Fruit fly (Drosophila melanogaster) whole organism, embryonic: ENCODE results near the gene jagn.

Experiments used
- Bdp1 ChIP-seq: fragments of 200-800 bp; sonication (Bioruptor generic); optimal IDR thresholded peaks from 3 replicates; lab custom pipeline; 2016; ENCODE audit warnings: missing biosample characterization, missing genetic modification characterization
- CG10147 ChIP-seq: fragments of 200-800 bp; sonication (Bioruptor generic); optimal IDR thresholded peaks from 2 replicates; lab custom pipeline; 2019; ENCODE audit warnings: missing biosample characterization, mild to moderate bottlenecking, missing genetic modification characterization, moderate library complexity
- CG10654 ChIP-seq: fragments of 200-800 bp; sonication (Bioruptor generic); optimal IDR thresholded peaks from 2 replicates; lab custom pipeline; 2016; ENCODE audit warnings: missing biosample characterization, missing genetic modification characterization
- CG11247 ChIP-seq: fragments of 200-800 bp; sonication (Bioruptor generic); IDR thresholded peaks from 2 replicates; pipeline ENCODE4 v1.3.6; 2022; ENCODE audit warnings: missing biosample characterization, missing genetic modification characterization
- CG13123 ChIP-seq: fragments of 200-800 bp; sonication (Bioruptor generic); optimal IDR thresholded peaks from 2 replicates; lab custom pipeline; 2016; ENCODE audit warnings: missing biosample characterization, missing genetic modification characterization
- CG13775 ChIP-seq: fragments of 200-800 bp; sonication (Bioruptor generic); optimal IDR thresholded peaks from 3 replicates; lab custom pipeline; 2017; ENCODE audit warnings: missing biosample characterization, mild to moderate bottlenecking, missing genetic modification characterization
- CG17359 ChIP-seq: fragments of 200-800 bp; sonication (Bioruptor generic); optimal IDR thresholded peaks from 3 replicates; lab custom pipeline; 2018; ENCODE audit warnings: missing biosample characterization, mild to moderate bottlenecking, missing genetic modification characterization, moderate library complexity
- CG17802 ChIP-seq: fragments of 200-800 bp; sonication (Bioruptor generic); optimal IDR thresholded peaks from 2 replicates; lab custom pipeline; 2018; ENCODE audit warnings: missing biosample characterization, mild to moderate bottlenecking, missing genetic modification characterization, moderate library complexity
- CG2116 ChIP-seq: fragments of 200-800 bp; sonication (Bioruptor generic); optimal IDR thresholded peaks from 3 replicates; lab custom pipeline; 2018; ENCODE audit warnings: missing biosample characterization, mild to moderate bottlenecking, missing genetic modification characterization
- CG2120 ChIP-seq: fragments of 200-800 bp; sonication (Bioruptor generic); optimal IDR thresholded peaks from 3 replicates; lab custom pipeline; 2016; ENCODE audit warnings: missing biosample characterization, missing genetic modification characterization
- CG2875 ChIP-seq: fragments of 200-800 bp; sonication (Bioruptor generic); optimal IDR thresholded peaks from 2 replicates; lab custom pipeline; 2017; ENCODE audit warnings: missing biosample characterization, mild to moderate bottlenecking, missing genetic modification characterization, missing genetic modification reagents
- CG3163 ChIP-seq: fragments of 200-800 bp; sonication (Bioruptor generic); optimal IDR thresholded peaks from 3 replicates; lab custom pipeline; 2016; ENCODE audit warnings: missing biosample characterization, missing genetic modification characterization
- CG32772 ChIP-seq: fragments of 200-800 bp; sonication (Bioruptor generic); IDR thresholded peaks from 2 replicates; pipeline ENCODE4 v1.3.6; 2022; ENCODE audit warnings: missing biosample characterization, missing genetic modification characterization
- CG4282 ChIP-seq: fragments of 200-800 bp; sonication (Bioruptor generic); optimal IDR thresholded peaks from 2 replicates; lab custom pipeline; 2016; ENCODE audit warnings: missing biosample characterization, missing genetic modification characterization
- CG4707 ChIP-seq: fragments of 200-800 bp; sonication (Bioruptor generic); optimal IDR thresholded peaks from 2 replicates; lab custom pipeline; 2018; ENCODE audit warnings: missing biosample characterization, mild to moderate bottlenecking, missing genetic modification characterization, moderate library complexity
- CG6689 ChIP-seq: fragments of 200-800 bp; sonication (Bioruptor generic); IDR thresholded peaks from 2 replicates; pipeline ENCODE4 v1.3.6; 2022; ENCODE audit warnings: missing biosample characterization, missing genetic modification characterization
- CG7357 ChIP-seq: fragments of 200-800 bp; sonication (Bioruptor generic); IDR thresholded peaks from 3 replicates; pipeline ENCODE4 v1.3.6; 2022; ENCODE audit warnings: missing biosample characterization, missing genetic modification characterization
- CG8388 ChIP-seq: fragments of 200-800 bp; sonication (Bioruptor generic); optimal IDR thresholded peaks from 2 replicates; lab custom pipeline; 2019; ENCODE audit warnings: missing biosample characterization, mild to moderate bottlenecking, missing genetic modification characterization, moderate library complexity
- CG8478 ChIP-seq: fragments of >200 bp; optimal IDR thresholded peaks from 2 replicates; lab custom pipeline; 2018
- CG9215 ChIP-seq: fragments of 200-800 bp; sonication (Bioruptor generic); IDR thresholded peaks from 2 replicates; pipeline ENCODE4 v1.3.6; 2022; ENCODE audit warnings: missing biosample characterization, missing genetic modification characterization
- CG9437 ChIP-seq: fragments of 200-800 bp; sonication (Bioruptor generic); optimal IDR thresholded peaks from 2 replicates; lab custom pipeline; 2018; ENCODE audit warnings: missing biosample characterization, mild to moderate bottlenecking, missing genetic modification characterization
- CG9609 ChIP-seq: fragments of 200-800 bp; sonication (Bioruptor generic); optimal IDR thresholded peaks from 3 replicates; lab custom pipeline; 2016; ENCODE audit warnings: missing biosample characterization, missing genetic modification characterization
- HLH4C ChIP-seq: fragments of 200-800 bp; sonication (Bioruptor generic); IDR thresholded peaks from 3 replicates; pipeline ENCODE4 v1.3.6; 2022; ENCODE audit warnings: missing biosample characterization, missing genetic modification characterization; ENCODE audit not compliant: partially characterized antibody
- Hmr ChIP-seq: fragments of 200-800 bp; sonication (Bioruptor generic); optimal IDR thresholded peaks from 3 replicates; lab custom pipeline; 2017; ENCODE audit warnings: mild to moderate bottlenecking, missing biosample characterization, missing genetic modification reagents, missing genetic modification characterization
- Lim3 ChIP-seq: fragments of 200-800 bp; sonication (Bioruptor generic); IDR thresholded peaks from 2 replicates; pipeline ENCODE4 v1.3.6; 2022; ENCODE audit warnings: missing biosample characterization, missing genetic modification characterization
- Six4 ChIP-seq: fragments of 200-800 bp; sonication (Bioruptor generic); optimal IDR thresholded peaks from 2 replicates; lab custom pipeline; 2016; ENCODE audit warnings: missing biosample characterization, missing genetic modification characterization
- Usf ChIP-seq: fragments of 200-800 bp; sonication (Bioruptor generic); optimal IDR thresholded peaks from 2 replicates; lab custom pipeline; 2017; ENCODE audit warnings: missing genotype, missing biosample characterization, missing genetic modification characterization
- ac ChIP-seq: fragments of 200-800 bp; sonication (Bioruptor generic); optimal IDR thresholded peaks from 3 replicates; lab custom pipeline; 2017; ENCODE audit warnings: missing biosample characterization, mild to moderate bottlenecking, missing genetic modification characterization
- amos ChIP-seq: fragments of 200-800 bp; sonication (Bioruptor generic); IDR thresholded peaks from 2 replicates; pipeline ENCODE4 v1.3.6; 2022; ENCODE audit warnings: missing biosample characterization, missing genetic modification characterization; ENCODE audit not compliant: partially characterized antibody
- ash1 ChIP-seq: fragments of 200-800 bp; sonication (Bioruptor generic); optimal IDR thresholded peaks from 2 replicates; lab custom pipeline; 2018; ENCODE audit warnings: missing biosample characterization, mild to moderate bottlenecking, missing genetic modification characterization
- bigmax ChIP-seq: fragments of 200-800 bp; sonication (Bioruptor generic); optimal IDR thresholded peaks from 2 replicates; lab custom pipeline; 2018; ENCODE audit warnings: missing biosample characterization, mild to moderate bottlenecking, missing genetic modification characterization
- cwo ChIP-seq: fragments of 200-800 bp; sonication (Bioruptor generic); optimal IDR thresholded peaks from 3 replicates; lab custom pipeline; 2017; ENCODE audit warnings: missing biosample characterization, missing genetic modification characterization, mild to moderate bottlenecking, moderate library complexity, missing genetic modification reagents
- dati ChIP-seq: fragments of 200-800 bp; sonication (Bioruptor generic); IDR thresholded peaks from 2 replicates; pipeline ENCODE4 v1.3.6; 2022; ENCODE audit warnings: missing biosample characterization, missing genetic modification characterization
- exex ChIP-seq: fragments of 200-800 bp; sonication (Bioruptor generic); optimal IDR thresholded peaks from 4 replicates; lab custom pipeline; 2018; ENCODE audit warnings: missing biosample characterization, mild to moderate bottlenecking, missing genetic modification characterization, moderate library complexity
- eyg ChIP-seq: fragments of 200-800 bp; sonication (Bioruptor generic); optimal IDR thresholded peaks from 3 replicates; lab custom pipeline; 2016; ENCODE audit warnings: missing biosample characterization, missing genetic modification characterization
- fd96Cb ChIP-seq: fragments of 200-800 bp; sonication (Bioruptor generic); optimal IDR thresholded peaks from 2 replicates; lab custom pipeline; 2018; ENCODE audit warnings: missing biosample characterization, mild to moderate bottlenecking, missing genetic modification characterization, moderate library complexity
- ftz-f1 ChIP-seq: fragments of 200-800 bp; sonication (Bioruptor generic); optimal IDR thresholded peaks from 2 replicates; lab custom pipeline; 2016; ENCODE audit warnings: missing biosample characterization, missing genetic modification characterization
- ind ChIP-seq: fragments of 200-800 bp; sonication (Bioruptor generic); optimal IDR thresholded peaks from 3 replicates; lab custom pipeline; 2016; ENCODE audit warnings: missing biosample characterization, missing genetic modification characterization
- jigr1 ChIP-seq: fragments of 200-800 bp; sonication (Bioruptor generic); IDR thresholded peaks from 3 replicates; pipeline ENCODE4 v1.3.6; 2022; ENCODE audit warnings: missing biosample characterization, missing genetic modification characterization
- jumu ChIP-seq: fragments of 200-800 bp; sonication (Bioruptor generic); optimal IDR thresholded peaks from 3 replicates; lab custom pipeline; 2016; ENCODE audit warnings: missing biosample characterization, missing genetic modification characterization
- lbe ChIP-seq: fragments of 200-800 bp; sonication (Bioruptor generic); optimal IDR thresholded peaks from 2 replicates; lab custom pipeline; 2016; ENCODE audit warnings: missing biosample characterization, mild to moderate bottlenecking, missing genetic modification characterization
- mirr ChIP-seq: fragments of 200-800 bp; sonication (Bioruptor generic); optimal IDR thresholded peaks from 3 replicates; lab custom pipeline; 2018; ENCODE audit warnings: missing biosample characterization, mild to moderate bottlenecking, missing genetic modification characterization
- oc ChIP-seq: fragments of 200-800 bp; sonication (Bioruptor generic); optimal IDR thresholded peaks from 2 replicates; lab custom pipeline; 2018; ENCODE audit warnings: missing biosample characterization, mild to moderate bottlenecking, missing genetic modification characterization, moderate library complexity
- prd ChIP-seq, 3 experiments: fragments of >200 bp in 2 of 3; fragments of 200-800 bp in 1 of 3; sonication (Bioruptor generic) in 1 of 3; optimal IDR thresholded peaks in 2 of 3; IDR thresholded peaks in 1 of 3; 2 replicates in 2 of 3; 3 replicates in 1 of 3; pipeline versions ENCODE4 v1.3.6 to Lab custom; 2017 to 2022; ENCODE audit warnings: missing biosample characterization in 1 of 3, missing genetic modification characterization in 1 of 3
- psq ChIP-seq: fragments of 200-800 bp; sonication (Bioruptor generic); optimal IDR thresholded peaks from 2 replicates; lab custom pipeline; 2017; ENCODE audit warnings: missing biosample characterization, missing genetic modification characterization
- row ChIP-seq: fragments of 200-800 bp; sonication (Bioruptor generic); IDR thresholded peaks from 3 replicates; pipeline ENCODE4 v1.3.6; 2022; ENCODE audit warnings: missing biosample characterization, missing genetic modification characterization
- sd ChIP-seq: fragments of 200-800 bp; sonication (Bioruptor generic); optimal IDR thresholded peaks from 3 replicates; lab custom pipeline; 2018; ENCODE audit warnings: missing biosample characterization, mild to moderate bottlenecking, missing genetic modification characterization, moderate library complexity
- seq ChIP-seq: fragments of 200-800 bp; sonication (Bioruptor generic); IDR thresholded peaks from 2 replicates; pipeline ENCODE4 v1.3.6; 2022; ENCODE audit warnings: missing biosample characterization, missing genetic modification characterization
- tna ChIP-seq: fragments of 200-800 bp; sonication (Bioruptor generic); IDR thresholded peaks from 2 replicates; pipeline ENCODE4 v1.3.6; 2022; ENCODE audit warnings: missing biosample characterization, missing genetic modification characterization; ENCODE audit not compliant: partially characterized antibody
- unpg ChIP-seq: fragments of 200-800 bp; sonication (Bioruptor generic); optimal IDR thresholded peaks from 3 replicates; lab custom pipeline; 2018; ENCODE audit warnings: missing biosample characterization, mild to moderate bottlenecking, missing genetic modification characterization, moderate library complexity
- vfl ChIP-seq: fragments of 200-800 bp; sonication (Bioruptor generic); optimal IDR thresholded peaks from 2 replicates; lab custom pipeline; 2016; ENCODE audit warnings: missing biosample characterization, missing genetic modification characterization

jagn gene

dm6 chr3R:5824456-5824855 lies 45.3 kb downstream of the jagn start, which contains the start of the genes Sec20 and dgrn (continued):
- peak; percentile 47; the same call in 1 of the 2 replicates for TF ChIP-seq CG6689
- no peak for TF ChIP-seq ac
- peak; percentile 87 for TF ChIP-seq tna (GFP tag; lab: Robert Waterston, UW)
- peak; percentile 55 for TF ChIP-seq CG9437 (GFP tag; lab: Kevin White, UChicago)
- no peak for TF ChIP-seq CG4707 (GFP tag; lab: Kevin White, UChicago)
- TF ChIP-seq CG2875 (GFP tag; lab: Kevin White, UChicago), result no peak
- peak; percentile 56 for TF ChIP-seq Six4 (GFP tag; lab: Kevin White, UChicago)
- TF ChIP-seq CG9609 (GFP tag; lab: Kevin White, UChicago), result peak; percentile 37
- TF ChIP-seq row, result peak; percentile 89
- peak; percentile 57 for TF ChIP-seq vfl (GFP tag; lab: Kevin White, UChicago)
- TF ChIP-seq CG4282 (GFP tag; lab: Kevin White, UChicago), result no peak
- no peak for TF ChIP-seq CG3163 (GFP tag; lab: Kevin White, UChicago)
- TF ChIP-seq CG10654 (GFP tag; lab: Kevin White, UChicago), result peak; percentile 50
- TF ChIP-seq lbe, result peak; percentile 83
- TF ChIP-seq HLH4C (GFP tag; lab: Robert Waterston, UW), result peak; percentile 92
- peak; percentile 35 for TF ChIP-seq psq (GFP tag; lab: Kevin White, UChicago)
- peak; percentile 58 for TF ChIP-seq CG9215 (GFP tag; lab: Robert Waterston, UW)
- peak; percentile 56 for TF ChIP-seq exex (tag; lab: Kevin White, UChicago)
- peak; percentile 74 for TF ChIP-seq CG11247
- no peak for TF ChIP-seq mirr
- peak; percentile 31 for TF ChIP-seq fd96Cb (tag; lab: Kevin White, UChicago)
- TF ChIP-seq CG8478 (lab: Kevin White, UChicago), result no peak
- TF ChIP-seq CG13123 (GFP tag; lab: Kevin White, UChicago), result peak; percentile 48
- peak; percentile 81 for TF ChIP-seq CG2116 (GFP tag; lab: Kevin White, UChicago)
- TF ChIP-seq Usf (GFP tag; lab: Kevin White, UChicago), result no peak
- TF ChIP-seq CG17802 (tag; lab: Kevin White, UChicago), result no peak
- TF ChIP-seq amos, result peak; percentile 95
- TF ChIP-seq CG17359 (tag; lab: Kevin White, UChicago), result peak; percentile 29
- TF ChIP-seq seq (GFP tag; lab: Robert Waterston, UW), result no peak
- TF ChIP-seq prd (optimal IDR thresholded peaks at IDR 0.05; lab: Kevin White, UChicago), result no peak
- peak; percentile 75 for TF ChIP-seq prd (GFP tag; IDR thresholded peaks at IDR 0.05; lab: Robert Waterston, UW)
- TF ChIP-seq oc, result peak; percentile 26
- TF ChIP-seq jumu (GFP tag; lab: Kevin White, UChicago), result peak; percentile 23
- no peak for TF ChIP-seq jigr1 (GFP tag; lab: Robert Waterston, UW)
- TF ChIP-seq CG13775, result peak; percentile 77
- no peak for TF ChIP-seq dati (GFP tag; lab: Robert Waterston, UW)
- TF ChIP-seq CG8388 (GFP tag; lab: Kevin White, UChicago), result peak; percentile 66
- no peak for TF ChIP-seq ftz-f1 (GFP tag; lab: Kevin White, UChicago)
- TF ChIP-seq Hmr (GFP tag; lab: Kevin White, UChicago), result peak; percentile 70
- no peak for TF ChIP-seq eyg (GFP tag; lab: Kevin White, UChicago)
- TF ChIP-seq CG7357 (GFP tag; lab: Robert Waterston, UW), result no peak
- TF ChIP-seq sd, result peak; percentile 75
- no peak for TF ChIP-seq ash1 (GFP tag; lab: Kevin White, UChicago)
- TF ChIP-seq Lim3 (GFP tag; lab: Robert Waterston, UW), result no peak
- TF ChIP-seq Bdp1 (GFP tag; lab: Kevin White, UChicago), result no peak
- peak; percentile 50; the same call in 1 of the 2 replicates for TF ChIP-seq CG32772
- peak; percentile 62 for TF ChIP-seq unpg
- peak; percentile 44 for TF ChIP-seq CG10147
- TF ChIP-seq ind (GFP tag; lab: Kevin White, UChicago), result peak; percentile 70
- TF ChIP-seq bigmax (GFP tag; lab: Kevin White, UChicago), result no peak
- TF ChIP-seq CG2120 (GFP tag; lab: Kevin White, UChicago), result peak; percentile 84
- peak; percentile 31 for TF ChIP-seq cwo (GFP tag; lab: Kevin White, UChicago)
